Fruit fly (Drosophila melanogaster): ENCODE results near the gene CG10011.

- TF ChIP-seq usp (GFP tag; optimal IDR thresholded peaks at IDR 0.05) (no peak), foxo (GFP tag; optimal IDR thresholded peaks at IDR 0.05) (no peak), CrebA (GFP tag; optimal IDR thresholded peaks at IDR 0.05; ENCODE audit: borderline replicate concordance) (no peak), GATAd (GFP tag; optimal IDR thresholded peaks at IDR 0.05) (no peak)
These were observed 76.1 kb downstream of the CG10011 start for dm6 chr3R:28558801-28559200.
